Worm (Caenorhabditis elegans) whole organism, mixed stage, embryonic: ENCODE data around the gene ZC84.1.

ENCODE experiments used
- blmp-1 ChIP-seq: fragments of 150-350 bp; optimal IDR thresholded peaks from 2 replicates; lab custom pipeline; 2014; ENCODE audit warnings: missing biosample characterization, missing genetic modification characterization
- ces-1 ChIP-seq: fragments of 150-350 bp; optimal IDR thresholded peaks from 2 replicates; lab custom pipeline; 2014; ENCODE audit warnings: missing biosample characterization, missing genetic modification reagents, missing genetic modification characterization
- elt-3 ChIP-seq: fragments of 150-350 bp; optimal IDR thresholded peaks from 2 replicates; lab custom pipeline; 2014; ENCODE audit warnings: missing biosample characterization, missing genetic modification characterization
- ham-2 ChIP-seq: fragments of 200-800 bp; sonication (Bioruptor generic); optimal IDR thresholded peaks from 2 replicates; lab custom pipeline; 2018; ENCODE audit warnings: mild to moderate bottlenecking, missing genetic modification characterization, missing compliant biosample characterization
- hlh-1 ChIP-seq: fragments of 150-350 bp; optimal IDR thresholded peaks from 2 replicates; lab custom pipeline; 2014; ENCODE audit warnings: missing biosample characterization, missing genetic modification reagents, missing genetic modification characterization
- lin-32 ChIP-seq: fragments of 200-800 bp; sonication (Bioruptor generic); optimal IDR thresholded peaks from 2 replicates; lab custom pipeline; 2018; ENCODE audit warnings: mild to moderate bottlenecking, missing genetic modification characterization, missing compliant biosample characterization
- mep-1 ChIP-seq: fragments of 150-350 bp; optimal IDR thresholded peaks from 2 replicates; lab custom pipeline; 2017; ENCODE audit warnings: missing biosample characterization, missing genetic modification reagents, missing genetic modification characterization, inconsistent platforms
- nhr-237 ChIP-seq: fragments of 150-350 bp; optimal IDR thresholded peaks from 2 replicates; lab custom pipeline; 2014; ENCODE audit warnings: missing biosample characterization, missing genetic modification characterization
- nhr-76 ChIP-seq: sonication (generic microtip); optimal IDR thresholded peaks from 2 replicates; lab custom pipeline; 2017; ENCODE audit warnings: missing biosample characterization, missing genetic modification characterization
- pha-4 ChIP-seq: fragments of 150-350 bp; optimal IDR thresholded peaks from 2 replicates; lab custom pipeline; 2018; ENCODE audit warnings: missing biosample characterization, missing genetic modification reagents, missing genetic modification characterization
- snpc-4 ChIP-seq: fragments of 150-350 bp; optimal IDR thresholded peaks from 2 replicates; lab custom pipeline; 2014; ENCODE audit warnings: missing biosample characterization, missing genetic modification characterization
- unc-39 ChIP-seq: fragments of 150-350 bp; optimal IDR thresholded peaks from 2 replicates; lab custom pipeline; 2014; ENCODE audit warnings: missing biosample characterization, missing genetic modification characterization
- ztf-11 ChIP-seq: fragments of 150-350 bp; optimal IDR thresholded peaks from 2 replicates; lab custom pipeline; 2014; ENCODE audit warnings: missing biosample characterization, missing genetic modification characterization

- TF ChIP-seq hlh-1 (no peak), unc-39 (tag; lab: Kevin White, UChicago) (no peak), pha-4 (tag; lab: Kevin White, UChicago) (no peak), elt-3 (tag; lab: Kevin White, UChicago) (no peak), nhr-76 (tag; lab: Kevin White, UChicago) (no peak), ces-1 (GFP tag; lab: Kevin White, UChicago) (no peak), snpc-4 (tag; lab: Kevin White, UChicago) (no peak), lin-32 (GFP tag; lab: Kevin White, UChicago) (no peak), ham-2 (no peak), nhr-237 (tag; lab: Kevin White, UChicago) (no peak), mep-1 (no peak), blmp-1 (tag; lab: Kevin White, UChicago) (no peak), ztf-11 (tag; lab: Kevin White, UChicago) (no peak)
Measured at ce11 chrIII:9154766-9155165, 51.3 kb downstream of the ZC84.1 start, which contains the start of gene irld-34.
